Worm (Caenorhabditis elegans): ENCODE results near the gene T04C12.1.

DNA sequence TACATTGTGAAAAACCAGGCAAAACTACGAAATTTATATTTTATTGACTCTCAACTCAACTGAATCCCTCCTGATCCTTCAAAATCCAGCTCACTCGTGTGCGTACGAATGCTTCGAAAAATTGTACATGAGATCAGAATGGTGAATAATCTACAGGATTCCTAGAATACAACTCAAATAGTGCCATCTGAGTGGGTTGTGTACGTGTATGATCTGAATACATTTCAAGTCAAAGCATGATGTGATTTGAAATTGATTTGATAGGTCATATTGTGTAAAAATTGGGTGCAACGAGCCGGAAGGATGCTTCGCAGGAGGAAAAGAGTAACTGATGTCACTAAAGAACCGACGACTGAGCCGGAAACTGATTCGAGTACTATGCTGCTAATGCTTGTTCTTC is 48.3 kb downstream of the T04C12.1 start:
- TF ChIP-seq flt-1 (GFP tag; IDR thresholded peaks at IDR 0.05) (no peak), cog-1 (tag; optimal IDR thresholded peaks at IDR 0.05) (no peak), klf-2 (GFP tag; conservative IDR thresholded peaks at IDR 0.05) (no peak), med-1 (GFP tag; optimal IDR thresholded peaks at IDR 0.05; ENCODE audit: insufficient read depth) (no peak), ztf-29 (GFP tag; IDR thresholded peaks at IDR 0.05) (no peak), ref-1 (GFP tag; conservative IDR thresholded peaks at IDR 0.05) (no peak), tab-1 (GFP tag; IDR thresholded peaks at IDR 0.05) (no peak)

Measured in whole organism, midembryonic.